Fruit fly (Drosophila melanogaster): ENCODE measurements around the gene CG4768.

The CG4768 gene

dm6 chrX:16787416-16787900 lies 4.5 kb upstream of the CG4768 start (continued):
- TF ChIP-seq sqz (GFP tag; optimal IDR thresholded peaks at IDR 0.05) (peak; percentile 72), zen2 (GFP tag; IDR thresholded peaks at IDR 0.05; ENCODE audit: partially characterized antibody) (no peak), Lhr (GFP tag; optimal IDR thresholded peaks at IDR 0.05) (peak; percentile 14), Dll (GFP tag; IDR thresholded peaks at IDR 0.05; ENCODE audit: partially characterized antibody) (peak; percentile 67; the same call in 2 of the 4 replicates), CG9727 (GFP tag; optimal IDR thresholded peaks at IDR 0.05) (peak; percentile 28), hbn (GFP tag; IDR thresholded peaks at IDR 0.05; ENCODE audit: partially characterized antibody) (peak; percentile 29; the same call in 1 of the 2 replicates), CG9215 (GFP tag; IDR thresholded peaks at IDR 0.05) (0 out of 2 replicates have a peak, but pooled peaks have one; percentile 38), gem (tag; optimal IDR thresholded peaks at IDR 0.05) (peak; percentile 8), salm (tag; optimal IDR thresholded peaks at IDR 0.05) (no peak), Antp (GFP tag; optimal IDR thresholded peaks at IDR 0.05) (no peak), Hr78 (GFP tag; optimal IDR thresholded peaks at IDR 0.05) (no peak), CG18599 (GFP tag; optimal IDR thresholded peaks at IDR 0.05) (no peak), Rfx (GFP tag; IDR thresholded peaks at IDR 0.05) (peak; percentile 28; the same call in 1 of the 2 replicates), CG34224 (GFP tag; IDR thresholded peaks at IDR 0.05; ENCODE audit: partially characterized antibody) (0 out of 3 replicates have a peak, but pooled peaks have one; percentile 19), CG10543 (GFP tag; optimal IDR thresholded peaks at IDR 0.05) (no peak), CG7372 (GFP tag; IDR thresholded peaks at IDR 0.05) (no peak), Sry-δ (GFP tag; optimal IDR thresholded peaks at IDR 0.05) (peak; percentile 72), sug (tag; optimal IDR thresholded peaks at IDR 0.05) (peak; percentile 2), pnt (GFP tag; optimal IDR thresholded peaks at IDR 0.05) (no peak), CG1832 (GFP tag; optimal IDR thresholded peaks at IDR 0.05) (no peak), h (optimal IDR thresholded peaks at IDR 0.05) (no peak), CG8281 (tag; optimal IDR thresholded peaks at IDR 0.05) (no peak), pros (GFP tag; optimal IDR thresholded peaks at IDR 0.05) (no peak), CG16813 (GFP tag; IDR thresholded peaks at IDR 0.05; ENCODE audit: partially characterized antibody) (peak; percentile 63), ERR (GFP tag; optimal IDR thresholded peaks at IDR 0.05) (no peak), row (GFP tag; IDR thresholded peaks at IDR 0.05) (peak; percentile 36; the same call in 2 of the 3 replicates), Dref (GFP tag; IDR thresholded peaks at IDR 0.05) (peak; percentile 35; the same call in 1 of the 2 replicates), Atf-2 (GFP tag; optimal IDR thresholded peaks at IDR 0.05) (no peak), Kr (GFP tag; optimal IDR thresholded peaks at IDR 0.05) (no peak), CG1603 (tag; optimal IDR thresholded peaks at IDR 0.05) (no peak), CG10654 (GFP tag; optimal IDR thresholded peaks at IDR 0.05) (no peak), maf-S (GFP tag; optimal IDR thresholded peaks at IDR 0.05) (no peak), sc (optimal IDR thresholded peaks at IDR 0.05) (no peak), sc (GFP tag; optimal IDR thresholded peaks at IDR 0.05) (no peak), CG9932 (GFP tag; IDR thresholded peaks at IDR 0.05) (peak; percentile 62), Bdp1 (GFP tag; optimal IDR thresholded peaks at IDR 0.05) (no peak), inv (GFP tag; IDR thresholded peaks at IDR 0.05; ENCODE audit: partially characterized antibody) (peak; percentile 51; the same call in 1 of the 2 replicates), CG13775 (GFP tag; optimal IDR thresholded peaks at IDR 0.05) (peak; percentile 2), CG7786 (GFP tag; optimal IDR thresholded peaks at IDR 0.05) (no peak), CG14965 (GFP tag; optimal IDR thresholded peaks at IDR 0.05; ENCODE audit: borderline replicate concordance) (no peak), CG1792 (GFP tag; optimal IDR thresholded peaks at IDR 0.05) (no peak), knrl (GFP tag; IDR thresholded peaks at IDR 0.05; ENCODE audit: partially characterized antibody) (peak; percentile 65; the same call in 2 of the 3 replicates), Atf3 (GFP tag; optimal IDR thresholded peaks at IDR 0.05) (no peak), CG4404 (GFP tag; IDR thresholded peaks at IDR 0.05) (no peak), Hr51 (GFP tag; optimal IDR thresholded peaks at IDR 0.05) (no peak), CG17361 (GFP tag; IDR thresholded peaks at IDR 0.05) (0 out of 3 replicates have a peak, but pooled peaks have one; percentile 35), prd (optimal IDR thresholded peaks at IDR 0.05) (no peak), prd (GFP tag; IDR thresholded peaks at IDR 0.05) (peak; percentile 54; the same call in 2 of the 3 replicates), Atf6 (GFP tag; IDR thresholded peaks at IDR 0.05) (no peak)

Data from whole organism, embryonic.